Fruit fly (Drosophila melanogaster): ENCODE data around the gene csw.

The csw gene

DNA sequence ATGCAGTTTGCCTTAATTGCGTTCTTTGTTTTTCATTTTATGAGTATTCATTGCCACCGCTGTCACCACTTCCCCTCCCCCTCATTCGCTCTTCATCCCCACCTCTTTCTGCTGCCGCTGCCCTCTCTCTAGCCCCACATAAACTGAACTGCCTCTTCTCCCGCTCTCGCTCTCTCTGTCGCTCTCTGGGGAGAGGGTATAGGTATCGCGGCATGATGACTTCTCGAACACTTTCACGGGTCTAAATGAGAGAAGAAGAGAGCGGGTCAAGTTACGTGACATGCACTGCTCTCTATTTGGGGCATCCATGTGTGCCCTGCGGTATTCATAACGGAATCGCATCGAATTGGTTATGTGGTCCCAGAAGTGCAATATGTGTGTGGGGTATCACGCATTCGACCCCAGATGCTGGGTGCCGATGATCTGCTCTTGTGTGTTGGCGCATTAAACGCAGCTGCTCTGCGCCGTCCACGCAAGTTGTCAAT lies 10.3 kb upstream of the csw start (continued):
- TF ChIP-seq unc-4 (GFP tag; IDR thresholded peaks at IDR 0.05; ENCODE audit: partially characterized antibody) (no peak), CG3281 (GFP tag; optimal IDR thresholded peaks at IDR 0.05) (peak; percentile 54), CG1024 (GFP tag; IDR thresholded peaks at IDR 0.05) (peak; percentile 42; the same call in 1 of the 2 replicates), chn (GFP tag; optimal IDR thresholded peaks at IDR 0.05) (peak; percentile 89), ssp (GFP tag; IDR thresholded peaks at IDR 0.05) (peak; percentile 72), Asciz (GFP tag; optimal IDR thresholded peaks at IDR 0.05) (peak; percentile 48), gro (GFP tag; optimal IDR thresholded peaks at IDR 0.05) (peak; percentile 79), kah (GFP tag; optimal IDR thresholded peaks at IDR 0.05) (peak; percentile 61), CG1233 (GFP tag; optimal IDR thresholded peaks at IDR 0.05) (peak; percentile 58), CG12942 (GFP tag; optimal IDR thresholded peaks at IDR 0.05) (peak; percentile 76), CG11695 (GFP tag; IDR thresholded peaks at IDR 0.05) (peak; percentile 82), onecut (GFP tag; IDR thresholded peaks at IDR 0.05) (peak; percentile 71), sima (GFP tag; optimal IDR thresholded peaks at IDR 0.05) (no peak), wor (GFP tag; IDR thresholded peaks at IDR 0.05) (peak; percentile 77), croc (GFP tag; conservative IDR thresholded peaks at IDR 0.05) (peak; percentile 70), exex (tag; optimal IDR thresholded peaks at IDR 0.05) (no peak), Hand (GFP tag; optimal IDR thresholded peaks at IDR 0.05) (peak; percentile 10), pb (GFP tag; optimal IDR thresholded peaks at IDR 0.05) (peak; percentile 83), bowl (GFP tag; IDR thresholded peaks at IDR 0.05) (peak; percentile 64), ac (GFP tag; optimal IDR thresholded peaks at IDR 0.05) (peak; percentile 70), CG12769 (tag; optimal IDR thresholded peaks at IDR 0.05) (peak; percentile 92), D19B (GFP tag; optimal IDR thresholded peaks at IDR 0.05) (peak; percentile 97), eyg (GFP tag; optimal IDR thresholded peaks at IDR 0.05) (peak; percentile 79), CG3407 (GFP tag; optimal IDR thresholded peaks at IDR 0.05) (peak; percentile 75), fd3F (GFP tag; optimal IDR thresholded peaks at IDR 0.05) (peak; percentile 53), Nf-YA (GFP tag; IDR thresholded peaks at IDR 0.05) (peak; percentile 68), Awh (GFP tag; IDR thresholded peaks at IDR 0.05) (peak; percentile 85), Abd-B (GFP tag; optimal IDR thresholded peaks at IDR 0.05) (peak; percentile 77), dpn (GFP tag; optimal IDR thresholded peaks at IDR 0.05) (peak; percentile 85 to 91), NC2α (GFP tag; optimal IDR thresholded peaks at IDR 0.05) (peak; percentile 69), CG12155 (GFP tag; optimal IDR thresholded peaks at IDR 0.05) (peak; percentile 63), dan (GFP tag; IDR thresholded peaks at IDR 0.05) (peak; percentile 42; the same call in 1 of the 2 replicates), ATbp (GFP tag; optimal IDR thresholded peaks at IDR 0.05) (peak; percentile 84), H2.0 (GFP tag; IDR thresholded peaks at IDR 0.05) (peak; percentile 82), CG10565 (GFP tag; optimal IDR thresholded peaks at IDR 0.05) (no peak), CG6813 (GFP tag; optimal IDR thresholded peaks at IDR 0.05) (peak; percentile 66), ro (GFP tag; IDR thresholded peaks at IDR 0.05) (peak; percentile 44; the same call in 1 of the 2 replicates), NFAT (GFP tag; IDR thresholded peaks at IDR 0.05) (peak; percentile 62), MESR4 (GFP tag; optimal IDR thresholded peaks at IDR 0.05) (peak; percentile 13), Opbp (GFP tag; IDR thresholded peaks at IDR 0.05; ENCODE audit: partially characterized antibody) (no peak), dmrt11E (tag; optimal IDR thresholded peaks at IDR 0.05) (peak; percentile 73), CG11398 (GFP tag; optimal IDR thresholded peaks at IDR 0.05) (peak; percentile 80), inv (GFP tag; IDR thresholded peaks at IDR 0.05; ENCODE audit: partially characterized antibody) (no peak), mirr (GFP tag; optimal IDR thresholded peaks at IDR 0.05) (no peak), hb (GFP tag; IDR thresholded peaks at IDR 0.05; ENCODE audit: partially characterized antibody) (no peak), Aef1 (GFP tag; IDR thresholded peaks at IDR 0.05) (peak; percentile 82), CG2202 (tag; optimal IDR thresholded peaks at IDR 0.05) (peak; percentile 71), CG10979 (tag; optimal IDR thresholded peaks at IDR 0.05) (peak; percentile 75), tio (GFP tag; optimal IDR thresholded peaks at IDR 0.05) (peak; percentile 49), CrebB (tag; optimal IDR thresholded peaks at IDR 0.05) (peak; percentile 73)

Measured in whole organism, embryonic.